Fruit fly (Drosophila melanogaster): ENCODE results near the gene CG42675.

Gene CG42675

dm6 chr3R:5824456-5824855 lies 11.0 kb downstream of the CG42675 start, which contains the start of the genes Sec20 and dgrn (continued):
- TF ChIP-seq luna (GFP tag; optimal IDR thresholded peaks at IDR 0.05) (no peak), hb (GFP tag; IDR thresholded peaks at IDR 0.05; ENCODE audit: partially characterized antibody) (peak; percentile 94), nau (GFP tag; optimal IDR thresholded peaks at IDR 0.05) (no peak), CG12299 (tag; optimal IDR thresholded peaks at IDR 0.05) (peak; percentile 28), Antp (GFP tag; optimal IDR thresholded peaks at IDR 0.05) (no peak), CG8478 (optimal IDR thresholded peaks at IDR 0.05) (no peak), CG6254 (GFP tag; optimal IDR thresholded peaks at IDR 0.05) (no peak), CG1832 (GFP tag; optimal IDR thresholded peaks at IDR 0.05) (no peak), CG3163 (GFP tag; optimal IDR thresholded peaks at IDR 0.05) (no peak), pzg (GFP tag; optimal IDR thresholded peaks at IDR 0.05) (peak; percentile 77), NfI (GFP tag; optimal IDR thresholded peaks at IDR 0.05) (peak; percentile 53), slp2 (GFP tag; optimal IDR thresholded peaks at IDR 0.05) (no peak), Oaz (GFP tag; IDR thresholded peaks at IDR 0.05) (no peak), hbn (GFP tag; IDR thresholded peaks at IDR 0.05; ENCODE audit: partially characterized antibody) (peak; percentile 94), Atf-2 (GFP tag; optimal IDR thresholded peaks at IDR 0.05) (no peak), slbo (GFP tag; IDR thresholded peaks at IDR 0.05) (peak; percentile 84), Dll (GFP tag; IDR thresholded peaks at IDR 0.05; ENCODE audit: partially characterized antibody) (peak; percentile 96), ewg (GFP tag; optimal IDR thresholded peaks at IDR 0.05) (peak; percentile 18), NK7.1 (GFP tag; optimal IDR thresholded peaks at IDR 0.05) (no peak), Ets97D (GFP tag; optimal IDR thresholded peaks at IDR 0.05) (peak; percentile 67), slou (GFP tag; optimal IDR thresholded peaks at IDR 0.05) (peak; percentile 59), PHDP (tag; optimal IDR thresholded peaks at IDR 0.05) (peak; percentile 77), CG33213 (GFP tag; optimal IDR thresholded peaks at IDR 0.05) (peak; percentile 20), CG12942 (GFP tag; optimal IDR thresholded peaks at IDR 0.05) (peak; percentile 59), salm (tag; optimal IDR thresholded peaks at IDR 0.05) (no peak), dpn (GFP tag; optimal IDR thresholded peaks at IDR 0.05) (peak; percentile 64 to 79), GATAe (GFP tag; conservative IDR thresholded peaks at IDR 0.05) (no peak), her (GFP tag; optimal IDR thresholded peaks at IDR 0.05) (no peak), vfl (GFP tag; optimal IDR thresholded peaks at IDR 0.05) (peak; percentile 57), CG34224 (GFP tag; IDR thresholded peaks at IDR 0.05; ENCODE audit: partially characterized antibody) (peak; percentile 90), CG13424 (tag; optimal IDR thresholded peaks at IDR 0.05) (peak; percentile 74), CG32772 (GFP tag; IDR thresholded peaks at IDR 0.05) (peak; percentile 50; the same call in 1 of the 2 replicates), dimm (GFP tag; IDR thresholded peaks at IDR 0.05) (no peak), hth (optimal IDR thresholded peaks at IDR 0.05) (no peak), Awh (GFP tag; IDR thresholded peaks at IDR 0.05) (no peak), H2.0 (GFP tag; IDR thresholded peaks at IDR 0.05) (peak; percentile 41; the same call in 1 of the 2 replicates), otp (GFP tag; IDR thresholded peaks at IDR 0.05) (no peak), Dfd (GFP tag; optimal IDR thresholded peaks at IDR 0.05) (no peak), ken (GFP tag; IDR thresholded peaks at IDR 0.05) (0 out of 3 replicates have a peak, but pooled peaks have one; percentile 49), jumu (GFP tag; optimal IDR thresholded peaks at IDR 0.05) (peak; percentile 23), CG3726 (GFP tag; IDR thresholded peaks at IDR 0.05) (no peak), CG12104 (GFP tag; optimal IDR thresholded peaks at IDR 0.05) (peak; percentile 38), ham (GFP tag; IDR thresholded peaks at IDR 0.05) (no peak), cg (GFP tag; optimal IDR thresholded peaks at IDR 0.05) (no peak), CG33557 (GFP tag; optimal IDR thresholded peaks at IDR 0.05) (no peak), sens (GFP tag) (peak; percentile 86), ab (GFP tag; optimal IDR thresholded peaks at IDR 0.05) (no peak), CG5953 (GFP tag; IDR thresholded peaks at IDR 0.05) (0 out of 2 replicates have a peak, but pooled peaks have one; percentile 15), insv (GFP tag; optimal IDR thresholded peaks at IDR 0.05) (peak in 1 of 2 experiments; percentile 44), CG1647 (GFP tag; optimal IDR thresholded peaks at IDR 0.05) (peak; percentile 67), CG7987 (GFP tag; optimal IDR thresholded peaks at IDR 0.05) (no peak), CoRest (tag; optimal IDR thresholded peaks at IDR 0.05) (peak; percentile 82)
